Fruit fly (Drosophila melanogaster): ENCODE data around the gene Ndc80.

Ndc80 gene

dm6 chrX:13637588-13637987, 25.7 kb upstream of the Ndc80 start:
- no peak for TF ChIP-seq CG8478 (optimal IDR thresholded peaks at IDR 0.05)

dm6 chrX:13636810-13637209, 24.9 kb upstream of the Ndc80 start:
- TF ChIP-seq psq (optimal IDR thresholded peaks at IDR 0.05): no peak

dm6 chrX:13635000-13635368, 23.1 kb upstream of the Ndc80 start:
- no peak for TF ChIP-seq CG8478 (optimal IDR thresholded peaks at IDR 0.05)
- TF ChIP-seq usp (GFP tag; optimal IDR thresholded peaks at IDR 0.05): no peak
- no peak for TF ChIP-seq psq (optimal IDR thresholded peaks at IDR 0.05)
- TF ChIP-seq pan (optimal IDR thresholded peaks at IDR 0.05): no peak

dm6 chrX:13634254-13634999, 22.6 kb upstream of the Ndc80 start:
- TF ChIP-seq EcR (GFP tag; optimal IDR thresholded peaks at IDR 0.05): no peak
- no peak for TF ChIP-seq psq (optimal IDR thresholded peaks at IDR 0.05)
- TF ChIP-seq CG8478 (optimal IDR thresholded peaks at IDR 0.05): no peak
- no peak for TF ChIP-seq usp (GFP tag; optimal IDR thresholded peaks at IDR 0.05)
- no peak for TF ChIP-seq pan (optimal IDR thresholded peaks at IDR 0.05)
- no peak for TF ChIP-seq Dll (optimal IDR thresholded peaks at IDR 0.05)

- TF ChIP-seq usp (GFP tag; optimal IDR thresholded peaks at IDR 0.05) (no peak), EcR (GFP tag; optimal IDR thresholded peaks at IDR 0.05) (no peak), psq (optimal IDR thresholded peaks at IDR 0.05) (no peak), Dll (optimal IDR thresholded peaks at IDR 0.05) (no peak), pan (optimal IDR thresholded peaks at IDR 0.05) (no peak), CG8478 (optimal IDR thresholded peaks at IDR 0.05) (no peak)
Observed at dm6 chrX:13633298-13633891, 21.5 kb upstream of the Ndc80 start.

dm6 chrX:13632606-13633005, 20.7 kb upstream of the Ndc80 start:
- no peak for TF ChIP-seq CG8478 (optimal IDR thresholded peaks at IDR 0.05)
- TF ChIP-seq EcR (GFP tag; optimal IDR thresholded peaks at IDR 0.05): no peak
- TF ChIP-seq pan (optimal IDR thresholded peaks at IDR 0.05): no peak
- no peak for TF ChIP-seq psq (optimal IDR thresholded peaks at IDR 0.05)
- no peak for TF ChIP-seq usp (GFP tag; optimal IDR thresholded peaks at IDR 0.05)
- no peak for TF ChIP-seq Dll (optimal IDR thresholded peaks at IDR 0.05)

dm6 chrX:13630290-13630900, 18.5 kb upstream of the Ndc80 start:
- no peak for TF ChIP-seq psq (optimal IDR thresholded peaks at IDR 0.05)
- no peak for TF ChIP-seq usp (GFP tag; optimal IDR thresholded peaks at IDR 0.05)
- no peak for TF ChIP-seq pan (optimal IDR thresholded peaks at IDR 0.05)
- no peak for TF ChIP-seq EcR (GFP tag; optimal IDR thresholded peaks at IDR 0.05)
- TF ChIP-seq Dll (optimal IDR thresholded peaks at IDR 0.05): no peak
- TF ChIP-seq CG8478 (optimal IDR thresholded peaks at IDR 0.05): no peak

- no peak for TF ChIP-seq Dll (optimal IDR thresholded peaks at IDR 0.05)
- no peak for TF ChIP-seq CG8478 (optimal IDR thresholded peaks at IDR 0.05)
- no peak for TF ChIP-seq pan (optimal IDR thresholded peaks at IDR 0.05)
- TF ChIP-seq usp (GFP tag; optimal IDR thresholded peaks at IDR 0.05): no peak
Observed at dm6 chrX:13629414-13629813, 17.6 kb upstream of the Ndc80 start.

dm6 chrX:13627855-13628254, 16.0 kb upstream of the Ndc80 start:
- no peak for TF ChIP-seq EcR (GFP tag; optimal IDR thresholded peaks at IDR 0.05)
- no peak for TF ChIP-seq CG8478 (optimal IDR thresholded peaks at IDR 0.05)
- no peak for TF ChIP-seq psq (optimal IDR thresholded peaks at IDR 0.05)
- TF ChIP-seq pan (optimal IDR thresholded peaks at IDR 0.05): no peak
- TF ChIP-seq usp (GFP tag; optimal IDR thresholded peaks at IDR 0.05): no peak
- no peak for TF ChIP-seq Dll (optimal IDR thresholded peaks at IDR 0.05)

- TF ChIP-seq usp (GFP tag; optimal IDR thresholded peaks at IDR 0.05): no peak
- no peak for TF ChIP-seq Dll (optimal IDR thresholded peaks at IDR 0.05)
- TF ChIP-seq pan (optimal IDR thresholded peaks at IDR 0.05): no peak
- TF ChIP-seq psq (optimal IDR thresholded peaks at IDR 0.05): no peak
- no peak for TF ChIP-seq CG8478 (optimal IDR thresholded peaks at IDR 0.05)
- TF ChIP-seq EcR (GFP tag; optimal IDR thresholded peaks at IDR 0.05): no peak
Observed at dm6 chrX:13626579-13626894, 14.7 kb upstream of the Ndc80 start.

dm6 chrX:13625888-13626578, 14.2 kb upstream of the Ndc80 start:
- TF ChIP-seq Dll (optimal IDR thresholded peaks at IDR 0.05) (no peak), CG8478 (optimal IDR thresholded peaks at IDR 0.05) (no peak)

- TF ChIP-seq Dll (optimal IDR thresholded peaks at IDR 0.05): no peak
- TF ChIP-seq psq (optimal IDR thresholded peaks at IDR 0.05): no peak
- no peak for TF ChIP-seq pan (optimal IDR thresholded peaks at IDR 0.05)
- TF ChIP-seq CG8478 (optimal IDR thresholded peaks at IDR 0.05): no peak
- no peak for TF ChIP-seq usp (GFP tag; optimal IDR thresholded peaks at IDR 0.05)
- TF ChIP-seq EcR (GFP tag; optimal IDR thresholded peaks at IDR 0.05): no peak
Observed at dm6 chrX:13625080-13625723, 13.3 kb upstream of the Ndc80 start.
